Fruit fly (Drosophila melanogaster) whole organism, embryonic: ENCODE data around the gene Sec3.
A peak's percentile ranks its signal among the peaks of the same experiment; 100 is the strongest.

ENCODE experiments used
- Awh ChIP-seq: fragments of 200-800 bp; sonication (Bioruptor generic); IDR thresholded peaks from 2 replicates; pipeline ENCODE4, ENCODE4 v1.3.6; 2022; ENCODE audit warnings: missing biosample characterization, missing genetic modification characterization
- CG10267 ChIP-seq: fragments of 200-800 bp; sonication (Bioruptor generic); optimal IDR thresholded peaks from 2 replicates; lab custom pipeline; 2018; ENCODE audit warnings: missing biosample characterization, mild to moderate bottlenecking, missing genetic modification characterization, moderate library complexity
- CG10321 ChIP-seq: fragments of 200-800 bp; sonication (Bioruptor generic); IDR thresholded peaks from 2 replicates; pipeline ENCODE4 v1.3.6; 2022; ENCODE audit warnings: missing biosample characterization, missing genetic modification characterization
- CG10431 ChIP-seq: fragments of 200-800 bp; sonication (Bioruptor generic); optimal IDR thresholded peaks from 3 replicates; lab custom pipeline; 2018; ENCODE audit warnings: missing biosample characterization, mild to moderate bottlenecking, missing genetic modification characterization
- CG10959 ChIP-seq: fragments of 200-800 bp; sonication (Bioruptor generic); IDR thresholded peaks from 2 replicates; pipeline ENCODE4 v1.3.6; 2022; ENCODE audit warnings: missing biosample characterization, missing genetic modification characterization
- CG11093 ChIP-seq: fragments of 200-800 bp; sonication (Bioruptor generic); IDR thresholded peaks from 3 replicates; pipeline ENCODE4 v1.3.6; 2022; ENCODE audit warnings: missing biosample characterization, missing genetic modification characterization
- CG11456 ChIP-seq: fragments of 200-800 bp; sonication (Bioruptor generic); IDR thresholded peaks from 3 replicates; pipeline ENCODE4 v1.3.6; 2022; ENCODE audit warnings: missing biosample characterization, missing genetic modification characterization
- CG12219 ChIP-seq: fragments of 200-800 bp; sonication (Bioruptor generic); optimal IDR thresholded peaks from 3 replicates; lab custom pipeline; 2018; ENCODE audit warnings: missing biosample characterization, mild to moderate bottlenecking, missing genetic modification characterization
- CG13287 ChIP-seq: fragments of 200-800 bp; sonication (Bioruptor generic); IDR thresholded peaks from 2 replicates; pipeline ENCODE4 v1.3.6; 2022; ENCODE audit warnings: missing biosample characterization, missing genetic modification characterization; ENCODE audit not compliant: partially characterized antibody
- CG13775 ChIP-seq: fragments of 200-800 bp; sonication (Bioruptor generic); optimal IDR thresholded peaks from 3 replicates; lab custom pipeline; 2017; ENCODE audit warnings: missing biosample characterization, mild to moderate bottlenecking, missing genetic modification characterization
- CG14014 ChIP-seq: fragments of 200-800 bp; sonication (Bioruptor generic); IDR thresholded peaks from 2 replicates; pipeline ENCODE4 v1.3.6; 2022; ENCODE audit warnings: missing biosample characterization, missing genetic modification characterization
- CG15514 ChIP-seq: fragments of 200-800 bp; sonication (Bioruptor generic); optimal IDR thresholded peaks from 3 replicates; lab custom pipeline; 2017; ENCODE audit warnings: missing biosample characterization, missing genetic modification characterization, mild to moderate bottlenecking, moderate library complexity, missing genetic modification reagents
- CG1602 ChIP-seq: fragments of 200-800 bp; sonication (Bioruptor generic); optimal IDR thresholded peaks from 3 replicates; lab custom pipeline; 2016; ENCODE audit warnings: missing biosample characterization, missing genetic modification characterization
- CG1603 ChIP-seq: fragments of 200-800 bp; sonication (Bioruptor generic); optimal IDR thresholded peaks from 2 replicates; lab custom pipeline; 2019; ENCODE audit warnings: missing biosample characterization, mild to moderate bottlenecking, missing genetic modification characterization, moderate library complexity
- CG17328 ChIP-seq: fragments of 200-800 bp; sonication (Bioruptor generic); IDR thresholded peaks from 2 replicates; pipeline ENCODE4 v1.3.6; 2022; ENCODE audit warnings: missing biosample characterization, missing genetic modification characterization
- CG2202 ChIP-seq: fragments of 200-800 bp; sonication (Bioruptor generic); optimal IDR thresholded peaks from 2 replicates; lab custom pipeline; 2018; ENCODE audit warnings: missing biosample characterization, mild to moderate bottlenecking, missing genetic modification characterization
- CG34224 ChIP-seq: fragments of 200-800 bp; sonication (Bioruptor generic); IDR thresholded peaks from 3 replicates; pipeline ENCODE4 v1.3.6; 2022; ENCODE audit warnings: missing biosample characterization, missing genetic modification characterization; ENCODE audit not compliant: partially characterized antibody
- CG4282 ChIP-seq: fragments of 200-800 bp; sonication (Bioruptor generic); optimal IDR thresholded peaks from 2 replicates; lab custom pipeline; 2016; ENCODE audit warnings: missing biosample characterization, missing genetic modification characterization
- CG5180 ChIP-seq: fragments of 200-800 bp; sonication (Bioruptor generic); optimal IDR thresholded peaks from 3 replicates; lab custom pipeline; 2017; ENCODE audit warnings: missing biosample characterization, missing genetic modification characterization, mild to moderate bottlenecking, moderate library complexity, missing genetic modification reagents
- CG5953 ChIP-seq: fragments of 200-800 bp; sonication (Bioruptor generic); IDR thresholded peaks from 2 replicates; pipeline ENCODE4 v1.3.6; 2022; ENCODE audit warnings: missing biosample characterization, missing genetic modification characterization
- CG6791 ChIP-seq: fragments of 200-800 bp; sonication (Bioruptor generic); IDR thresholded peaks from 3 replicates; pipeline ENCODE4 v1.3.6; 2022; ENCODE audit warnings: missing biosample characterization, missing genetic modification characterization; ENCODE audit not compliant: partially characterized antibody
- CG9727 ChIP-seq: fragments of 200-800 bp; sonication (Bioruptor generic); optimal IDR thresholded peaks from 3 replicates; lab custom pipeline; 2017; ENCODE audit warnings: missing biosample characterization, mild to moderate bottlenecking, missing genetic modification characterization
- Camta ChIP-seq: fragments of 200-800 bp; sonication (Bioruptor generic); optimal IDR thresholded peaks from 2 replicates; lab custom pipeline; 2016; ENCODE audit warnings: missing biosample characterization, missing genetic modification characterization
- Drgx ChIP-seq: fragments of 200-800 bp; sonication (Bioruptor generic); IDR thresholded peaks from 2 replicates; pipeline ENCODE4 v1.3.6; 2022; ENCODE audit warnings: missing biosample characterization, missing genetic modification characterization
- Elba2 ChIP-seq: fragments of 200-800 bp; sonication (Bioruptor generic); optimal IDR thresholded peaks from 3 replicates; lab custom pipeline; 2016; ENCODE audit warnings: missing biosample characterization, missing genetic modification characterization
- Fer2 ChIP-seq: fragments of 200-800 bp; sonication (Bioruptor generic); optimal IDR thresholded peaks from 2 replicates; lab custom pipeline; 2018; ENCODE audit warnings: missing biosample characterization, mild to moderate bottlenecking, missing genetic modification characterization, moderate library complexity
- HHEX ChIP-seq: fragments of 200-800 bp; sonication (Bioruptor generic); optimal IDR thresholded peaks from 3 replicates; lab custom pipeline; 2017; ENCODE audit warnings: missing biosample characterization, mild to moderate bottlenecking, missing genetic modification characterization, missing genetic modification reagents
- Myb ChIP-seq: fragments of 200-800 bp; sonication (Bioruptor generic); optimal IDR thresholded peaks from 2 replicates; lab custom pipeline; 2016; ENCODE audit warnings: missing biosample characterization, missing genetic modification characterization
- Vsx1 ChIP-seq: fragments of 200-800 bp; sonication (Bioruptor generic); optimal IDR thresholded peaks from 2 replicates; lab custom pipeline; 2017; ENCODE audit warnings: missing biosample characterization, mild to moderate bottlenecking, missing genetic modification characterization, missing genetic modification reagents
- ab ChIP-seq: fragments of 200-800 bp; sonication (Bioruptor generic); optimal IDR thresholded peaks from 2 replicates; lab custom pipeline; 2016; ENCODE audit warnings: missing biosample characterization, missing genetic modification characterization
- ac ChIP-seq: fragments of 200-800 bp; sonication (Bioruptor generic); optimal IDR thresholded peaks from 3 replicates; lab custom pipeline; 2017; ENCODE audit warnings: missing biosample characterization, mild to moderate bottlenecking, missing genetic modification characterization
- amos ChIP-seq: fragments of 200-800 bp; sonication (Bioruptor generic); IDR thresholded peaks from 2 replicates; pipeline ENCODE4 v1.3.6; 2022; ENCODE audit warnings: missing biosample characterization, missing genetic modification characterization; ENCODE audit not compliant: partially characterized antibody
- bbx ChIP-seq: fragments of 200-800 bp; sonication (Bioruptor generic); IDR thresholded peaks from 2 replicates; pipeline ENCODE4 v1.3.6; 2022; ENCODE audit warnings: missing biosample characterization, missing genetic modification characterization; ENCODE audit not compliant: partially characterized antibody
- bcd ChIP-seq: fragments of 200-800 bp; sonication (Bioruptor generic); optimal IDR thresholded peaks from 2 replicates; lab custom pipeline; 2017; ENCODE audit warnings: missing biosample characterization, mild to moderate bottlenecking, missing genetic modification characterization
- dimm ChIP-seq: fragments of 200-800 bp; sonication (Bioruptor generic); IDR thresholded peaks from 2 replicates; pipeline ENCODE4 v1.3.6; 2022; ENCODE audit warnings: missing biosample characterization, missing genetic modification characterization
- dmrt99B ChIP-seq: fragments of 200-800 bp; sonication (Bioruptor generic); optimal IDR thresholded peaks from 2 replicates; lab custom pipeline; 2018; ENCODE audit warnings: missing biosample characterization, mild to moderate bottlenecking, missing genetic modification characterization, moderate library complexity
- en ChIP-seq: fragments of 200-800 bp; sonication (Bioruptor generic); optimal IDR thresholded peaks from 2 replicates; lab custom pipeline; 2016; ENCODE audit warnings: missing biosample characterization, missing genetic modification characterization
- gcm2 ChIP-seq: fragments of 200-800 bp; sonication (Bioruptor generic); optimal IDR thresholded peaks from 2 replicates; lab custom pipeline; 2016; ENCODE audit warnings: missing biosample characterization, missing genetic modification characterization
- grn ChIP-seq: fragments of 200-800 bp; sonication (Bioruptor generic); optimal IDR thresholded peaks from 3 replicates; lab custom pipeline; 2017; ENCODE audit warnings: missing biosample characterization, missing genetic modification characterization
- kni ChIP-seq: fragments of 200-800 bp; sonication (Bioruptor generic); optimal IDR thresholded peaks from 3 replicates; lab custom pipeline; 2017; ENCODE audit warnings: mild to moderate bottlenecking, missing biosample characterization, missing genetic modification reagents, missing genetic modification characterization
- pros ChIP-seq: fragments of 200-800 bp; sonication (Bioruptor generic); optimal IDR thresholded peaks from 3 replicates; lab custom pipeline; 2019; ENCODE audit warnings: missing biosample characterization, mild to moderate bottlenecking, missing genetic modification characterization, moderate library complexity
- repo ChIP-seq: fragments of 200-800 bp; sonication (Bioruptor generic); optimal IDR thresholded peaks from 2 replicates; lab custom pipeline; 2016; ENCODE audit warnings: missing biosample characterization, missing genetic modification characterization
- scrt ChIP-seq: fragments of 200-800 bp; sonication (Bioruptor generic); optimal IDR thresholded peaks from 2 replicates; lab custom pipeline; 2018; ENCODE audit warnings: missing biosample characterization, mild to moderate bottlenecking, missing genetic modification characterization, moderate library complexity
- sima ChIP-seq: fragments of 200-800 bp; sonication (Bioruptor generic); optimal IDR thresholded peaks from 2 replicates; lab custom pipeline; 2016; ENCODE audit warnings: missing biosample characterization, missing genetic modification characterization
- sisA ChIP-seq: fragments of 200-800 bp; sonication (Bioruptor generic); IDR thresholded peaks from 2 replicates; pipeline ENCODE4 v1.3.6; 2022; ENCODE audit warnings: missing biosample characterization, missing genetic modification characterization
- slbo ChIP-seq: fragments of 200-800 bp; sonication (Bioruptor generic); IDR thresholded peaks from 2 replicates; pipeline ENCODE4 v1.3.6; 2022; ENCODE audit warnings: missing biosample characterization, missing genetic modification characterization
- stwl ChIP-seq: fragments of 200-800 bp; sonication (Bioruptor generic); optimal IDR thresholded peaks from 3 replicates; lab custom pipeline; 2018; ENCODE audit warnings: missing biosample characterization, mild to moderate bottlenecking, missing genetic modification characterization, moderate library complexity
- ttk ChIP-seq: fragments of 200-800 bp; sonication (Bioruptor generic); IDR thresholded peaks from 2 replicates; pipeline ENCODE4 v2.1.2; 2022; ENCODE audit warnings: missing biosample characterization, missing genetic modification characterization
- unc-4 ChIP-seq: fragments of 200-800 bp; sonication (Bioruptor generic); IDR thresholded peaks from 2 replicates; pipeline ENCODE4 v1.3.6; 2022; ENCODE audit warnings: missing biosample characterization, missing genetic modification characterization; ENCODE audit not compliant: partially characterized antibody
- zf30C ChIP-seq: fragments of 200-800 bp; sonication (Bioruptor generic); optimal IDR thresholded peaks from 3 replicates; lab custom pipeline; 2018; ENCODE audit warnings: missing biosample characterization, mild to moderate bottlenecking, missing genetic modification characterization

Gene Sec3

DNA sequence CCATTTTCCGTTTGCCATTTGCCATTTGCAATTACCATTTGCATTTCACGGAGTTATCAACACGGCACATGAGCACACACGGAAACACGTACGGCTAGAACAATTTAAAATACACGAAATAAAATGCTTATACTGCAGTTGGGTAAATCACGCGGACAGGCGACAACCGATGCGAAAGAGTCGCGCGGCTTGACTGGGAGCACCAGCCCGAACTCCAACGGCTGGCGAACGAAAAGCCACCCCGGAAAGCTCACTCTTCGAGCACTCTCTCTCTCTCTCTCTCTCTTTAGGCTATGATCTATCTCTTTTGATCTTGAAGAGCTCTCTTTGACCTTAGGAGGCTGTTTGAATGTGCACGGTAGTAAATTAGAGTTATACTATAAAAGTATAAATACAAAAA lies 3.7 kb downstream of the Sec3 start, which contains the start of gene blot (continued):
- TF ChIP-seq Myb (GFP tag; lab: Kevin White, UChicago), result no peak
- no peak for TF ChIP-seq pros
- TF ChIP-seq CG10267, result no peak
- TF ChIP-seq amos (GFP tag; lab: Robert Waterston, UW), result peak; percentile 13; the same call in 1 of the 2 replicates
- no peak for TF ChIP-seq scrt (GFP tag; lab: Kevin White, UChicago)
- TF ChIP-seq sima (GFP tag; lab: Kevin White, UChicago), result no peak
- TF ChIP-seq CG12219 (GFP tag; lab: Kevin White, UChicago), result no peak
- TF ChIP-seq CG5180, result peak; percentile 11
- no peak for TF ChIP-seq kni
- no peak for TF ChIP-seq CG9727 (GFP tag; lab: Kevin White, UChicago)
- TF ChIP-seq CG11456 (GFP tag; lab: Robert Waterston, UW), result no peak
- TF ChIP-seq Camta, result no peak
- no peak for TF ChIP-seq slbo (GFP tag; lab: Robert Waterston, UW)
- TF ChIP-seq sisA (GFP tag; lab: Robert Waterston, UW), result no peak
- no peak for TF ChIP-seq CG1603 (tag; lab: Kevin White, UChicago)
- TF ChIP-seq CG14014 (GFP tag; lab: Robert Waterston, UW), result peak; percentile 39; the same call in 1 of the 2 replicates
- TF ChIP-seq dmrt99B (tag; lab: Kevin White, UChicago), result no peak
- TF ChIP-seq CG10321, result no peak
- no peak for TF ChIP-seq Fer2
- no peak for TF ChIP-seq dimm (GFP tag; lab: Robert Waterston, UW)
- no peak for TF ChIP-seq CG5953
- no peak for TF ChIP-seq Vsx1
- no peak for TF ChIP-seq ac (GFP tag; lab: Kevin White, UChicago)
- 0 out of 2 replicates have a peak, but pooled peaks have one; percentile 44 for TF ChIP-seq CG17328 (GFP tag; lab: Robert Waterston, UW)
- no peak for TF ChIP-seq CG10959 (GFP tag; lab: Robert Waterston, UW)
- no peak for TF ChIP-seq ab
- TF ChIP-seq unc-4 (GFP tag; lab: Robert Waterston, UW), result peak; percentile 36; the same call in 1 of the 2 replicates
- TF ChIP-seq gcm2 (GFP tag; lab: Kevin White, UChicago), result no peak
- 0 out of 2 replicates have a peak, but pooled peaks have one; percentile 17 for TF ChIP-seq Awh (GFP tag; lab: Robert Waterston, UW)
- TF ChIP-seq CG6791 (GFP tag; lab: Robert Waterston, UW), result 0 out of 3 replicates have a peak, but pooled peaks have one; percentile 52
- TF ChIP-seq CG13287 (GFP tag; lab: Robert Waterston, UW), result peak; percentile 36; the same call in 1 of the 2 replicates
- TF ChIP-seq grn (GFP tag; lab: Kevin White, UChicago), result no peak
- peak; percentile 36; the same call in 1 of the 2 replicates for TF ChIP-seq bbx (GFP tag; lab: Robert Waterston, UW)
- TF ChIP-seq repo (GFP tag; lab: Kevin White, UChicago), result no peak
- TF ChIP-seq HHEX (GFP tag; lab: Kevin White, UChicago), result no peak
- no peak for TF ChIP-seq CG10431 (GFP tag; lab: Kevin White, UChicago)
- TF ChIP-seq zf30C (GFP tag; lab: Kevin White, UChicago), result no peak
- no peak for TF ChIP-seq CG2202
- no peak for TF ChIP-seq bcd (GFP tag; lab: Kevin White, UChicago)
- TF ChIP-seq CG4282 (GFP tag; lab: Kevin White, UChicago), result no peak
- TF ChIP-seq CG11093 (GFP tag; lab: Robert Waterston, UW), result no peak
- TF ChIP-seq Drgx (GFP tag; lab: Robert Waterston, UW), result peak; percentile 16; the same call in 1 of the 2 replicates
- no peak for TF ChIP-seq Elba2 (GFP tag; lab: Kevin White, UChicago)
- peak; percentile 23; the same call in 1 of the 3 replicates for TF ChIP-seq CG34224 (GFP tag; lab: Robert Waterston, UW)
- TF ChIP-seq CG1602, result no peak
- TF ChIP-seq en (GFP tag; lab: Kevin White, UChicago), result no peak
- no peak for TF ChIP-seq CG13775 (GFP tag; lab: Kevin White, UChicago)
- no peak for TF ChIP-seq CG15514
- TF ChIP-seq ttk, result 0 out of 2 replicates have a peak, but pooled peaks have one; percentile 28
- TF ChIP-seq stwl (tag; lab: Kevin White, UChicago), result no peak
